Fruit fly (Drosophila melanogaster) whole organism, embryonic: ENCODE data around the gene SmE.

ENCODE experiments used
- Adf1 ChIP-seq: fragments of 200-800 bp; sonication (Bioruptor generic); IDR thresholded peaks from 2 replicates; pipeline ENCODE4 v1.3.6; 2022; ENCODE audit warnings: missing biosample characterization, missing genetic modification characterization
- Asciz ChIP-seq: fragments of 200-800 bp; sonication (Bioruptor generic); optimal IDR thresholded peaks from 2 replicates; lab custom pipeline; 2017; ENCODE audit warnings: missing biosample characterization, mild to moderate bottlenecking, missing genetic modification characterization, missing genetic modification reagents
- B-H2 ChIP-seq: fragments of 200-800 bp; sonication (Bioruptor generic); optimal IDR thresholded peaks from 2 replicates; lab custom pipeline; 2018; ENCODE audit warnings: missing biosample characterization, mild to moderate bottlenecking, missing genetic modification characterization
- Bdp1 ChIP-seq: fragments of 200-800 bp; sonication (Bioruptor generic); optimal IDR thresholded peaks from 3 replicates; lab custom pipeline; 2016; ENCODE audit warnings: missing biosample characterization, missing genetic modification characterization
- CG10979 ChIP-seq: fragments of 200-800 bp; sonication (Bioruptor generic); optimal IDR thresholded peaks from 2 replicates; lab custom pipeline; 2018; ENCODE audit warnings: missing biosample characterization, mild to moderate bottlenecking, missing genetic modification characterization, moderate library complexity
- CG12155 ChIP-seq: fragments of 200-800 bp; sonication (Bioruptor generic); optimal IDR thresholded peaks from 3 replicates; lab custom pipeline; 2016; ENCODE audit warnings: missing biosample characterization, missing genetic modification characterization
- CG15073 ChIP-seq: fragments of 200-800 bp; sonication (Bioruptor generic); optimal IDR thresholded peaks from 2 replicates; lab custom pipeline; 2016; ENCODE audit warnings: missing biosample characterization, missing genetic modification characterization
- CG1529 ChIP-seq: fragments of 200-800 bp; sonication (Bioruptor generic); optimal IDR thresholded peaks from 3 replicates; lab custom pipeline; 2018; ENCODE audit warnings: missing biosample characterization, missing genetic modification characterization
- CG1603 ChIP-seq: fragments of 200-800 bp; sonication (Bioruptor generic); optimal IDR thresholded peaks from 2 replicates; lab custom pipeline; 2019; ENCODE audit warnings: missing biosample characterization, mild to moderate bottlenecking, missing genetic modification characterization, moderate library complexity
- CG17568 ChIP-seq: fragments of 200-800 bp; sonication (Bioruptor generic); optimal IDR thresholded peaks from 2 replicates; lab custom pipeline; 2018; ENCODE audit warnings: missing biosample characterization, mild to moderate bottlenecking, missing genetic modification characterization, moderate library complexity
- CG18619 ChIP-seq: fragments of 200-800 bp; sonication (Bioruptor generic); optimal IDR thresholded peaks from 3 replicates; lab custom pipeline; 2017; ENCODE audit warnings: missing biosample characterization, mild to moderate bottlenecking, missing genetic modification characterization
- CG2712 ChIP-seq: fragments of 200-800 bp; optimal IDR thresholded peaks from 3 replicates; lab custom pipeline; 2019; ENCODE audit warnings: missing biosample characterization, mild to moderate bottlenecking, missing genetic modification characterization, moderate library complexity
- CG31224 ChIP-seq: fragments of 200-800 bp; sonication (Bioruptor generic); IDR thresholded peaks from 2 replicates; pipeline ENCODE4 v1.3.6; 2022; ENCODE audit warnings: missing biosample characterization, missing genetic modification characterization
- CG3281 ChIP-seq: fragments of 200-800 bp; sonication (Bioruptor generic); optimal IDR thresholded peaks from 3 replicates; lab custom pipeline; 2017; ENCODE audit warnings: missing biosample characterization, mild to moderate bottlenecking, missing genetic modification characterization
- CG33213 ChIP-seq: fragments of 200-800 bp; sonication (Bioruptor generic); optimal IDR thresholded peaks from 3 replicates; lab custom pipeline; 2016; ENCODE audit warnings: missing biosample characterization, missing genetic modification characterization
- CG34376 ChIP-seq: fragments of 200-800 bp; sonication (Bioruptor generic); optimal IDR thresholded peaks from 2 replicates; lab custom pipeline; 2018; ENCODE audit warnings: missing biosample characterization, mild to moderate bottlenecking, missing genetic modification characterization
- CG43689 ChIP-seq: fragments of 200-800 bp; sonication (Bioruptor generic); IDR thresholded peaks from 2 replicates; pipeline ENCODE4 v1.3.6; 2022; ENCODE audit warnings: missing biosample characterization, missing genetic modification characterization
- CG5245 ChIP-seq: fragments of 200-800 bp; sonication (Bioruptor generic); optimal IDR thresholded peaks from 3 replicates; lab custom pipeline; 2016; ENCODE audit warnings: missing biosample characterization, missing genetic modification characterization
- CG5953 ChIP-seq: fragments of 200-800 bp; sonication (Bioruptor generic); IDR thresholded peaks from 2 replicates; pipeline ENCODE4 v1.3.6; 2022; ENCODE audit warnings: missing biosample characterization, missing genetic modification characterization
- CG7357 ChIP-seq: fragments of 200-800 bp; sonication (Bioruptor generic); IDR thresholded peaks from 3 replicates; pipeline ENCODE4 v1.3.6; 2022; ENCODE audit warnings: missing biosample characterization, missing genetic modification characterization
- CG7556 ChIP-seq: fragments of 200-800 bp; sonication (Bioruptor generic); optimal IDR thresholded peaks from 2 replicates; lab custom pipeline; 2017; ENCODE audit warnings: missing biosample characterization, mild to moderate bottlenecking, missing genetic modification characterization
- CHES-1-like ChIP-seq: fragments of 200-800 bp; sonication (Bioruptor generic); optimal IDR thresholded peaks from 2 replicates; lab custom pipeline; 2016; ENCODE audit warnings: missing biosample characterization, missing genetic modification characterization
- D19A ChIP-seq: fragments of 200-800 bp; optimal IDR thresholded peaks from 3 replicates; lab custom pipeline; 2019; ENCODE audit warnings: missing biosample characterization, mild to moderate bottlenecking, missing genetic modification characterization, moderate library complexity
- Drgx ChIP-seq: fragments of 200-800 bp; sonication (Bioruptor generic); IDR thresholded peaks from 2 replicates; pipeline ENCODE4 v1.3.6; 2022; ENCODE audit warnings: missing biosample characterization, missing genetic modification characterization
- HLHmδ ChIP-seq: fragments of 200-800 bp; sonication (Bioruptor generic); optimal IDR thresholded peaks from 2 replicates; lab custom pipeline; 2018; ENCODE audit warnings: missing biosample characterization, mild to moderate bottlenecking, missing genetic modification characterization, moderate library complexity
- Lhr ChIP-seq: fragments of 200-800 bp; sonication (Bioruptor generic); optimal IDR thresholded peaks from 3 replicates; lab custom pipeline; 2017; ENCODE audit warnings: mild to moderate bottlenecking, missing biosample characterization, missing genetic modification reagents, missing genetic modification characterization
- Lim3 ChIP-seq: fragments of 200-800 bp; sonication (Bioruptor generic); IDR thresholded peaks from 2 replicates; pipeline ENCODE4 v1.3.6; 2022; ENCODE audit warnings: missing biosample characterization, missing genetic modification characterization
- MESR4 ChIP-seq: fragments of 200-800 bp; sonication (Bioruptor generic); optimal IDR thresholded peaks from 2 replicates; lab custom pipeline; 2018; ENCODE audit warnings: missing biosample characterization, mild to moderate bottlenecking, missing genetic modification characterization, moderate library complexity
- Meics ChIP-seq: fragments of 200-800 bp; sonication (Bioruptor generic); optimal IDR thresholded peaks from 2 replicates; lab custom pipeline; 2017; ENCODE audit warnings: missing biosample characterization, mild to moderate bottlenecking, missing genetic modification characterization
- Nf-YB ChIP-seq: fragments of 200-800 bp; sonication (Bioruptor generic); optimal IDR thresholded peaks from 3 replicates; lab custom pipeline; 2019; ENCODE audit warnings: missing biosample characterization, mild to moderate bottlenecking, missing genetic modification characterization, moderate library complexity
- Optix ChIP-seq: fragments of 200-800 bp; sonication (Bioruptor generic); IDR thresholded peaks from 3 replicates; pipeline ENCODE4 v1.3.6; 2022; ENCODE audit warnings: missing biosample characterization, missing genetic modification characterization
- Spps ChIP-seq: fragments of 200-800 bp; sonication (Bioruptor generic); optimal IDR thresholded peaks from 2 replicates; lab custom pipeline; 2018; ENCODE audit warnings: missing biosample characterization, mild to moderate bottlenecking, missing genetic modification characterization
- Tbp ChIP-seq: fragments of >200 bp; optimal IDR thresholded peaks from 2 replicates; lab custom pipeline; 2018; ENCODE audit warnings: missing biosample characterization, missing genetic modification characterization
- Usf ChIP-seq: fragments of 200-800 bp; sonication (Bioruptor generic); optimal IDR thresholded peaks from 2 replicates; lab custom pipeline; 2017; ENCODE audit warnings: missing genotype, missing biosample characterization, missing genetic modification characterization
- chinmo ChIP-seq: fragments of 200-800 bp; sonication (Bioruptor generic); IDR thresholded peaks from 4 replicates; pipeline ENCODE4 v1.3.6; 2022; ENCODE audit warnings: missing biosample characterization, missing genetic modification characterization; ENCODE audit not compliant: partially characterized antibody
- crp ChIP-seq, 2 experiments: fragments of 200-800 bp; sonication (Bioruptor generic); optimal IDR thresholded peaks; 2 replicates in 1 of 2; 3 replicates in 1 of 2; lab custom pipeline; 2017; ENCODE audit warnings: missing biosample characterization in 2 of 2, missing genetic modification characterization in 2 of 2, mild to moderate bottlenecking in 1 of 2, moderate library complexity in 1 of 2
- dimm ChIP-seq: fragments of 200-800 bp; sonication (Bioruptor generic); IDR thresholded peaks from 2 replicates; pipeline ENCODE4 v1.3.6; 2022; ENCODE audit warnings: missing biosample characterization, missing genetic modification characterization
- eve ChIP-seq, 2 experiments: fragments of >200 bp; optimal IDR thresholded peaks; 2 replicates each; lab custom pipeline; 2017; ENCODE audit warnings: missing biosample characterization in 2 of 2, missing genetic modification characterization in 2 of 2
- fru ChIP-seq: fragments of >200 bp; optimal IDR thresholded peaks from 2 replicates; lab custom pipeline; 2017
- grau ChIP-seq: fragments of 200-800 bp; optimal IDR thresholded peaks from 3 replicates; lab custom pipeline; 2019; ENCODE audit warnings: missing biosample characterization, mild to moderate bottlenecking, missing genetic modification characterization, moderate library complexity
- h ChIP-seq: fragments of >200 bp; optimal IDR thresholded peaks from 2 replicates; lab custom pipeline; 2017
- lilli ChIP-seq: fragments of 200-800 bp; sonication (Bioruptor generic); optimal IDR thresholded peaks from 3 replicates; lab custom pipeline; 2016; ENCODE audit warnings: missing biosample characterization, missing genetic modification characterization
- mld ChIP-seq: fragments of 200-800 bp; sonication (Bioruptor generic); IDR thresholded peaks from 3 replicates; pipeline ENCODE4 v1.3.6; 2022; ENCODE audit warnings: missing biosample characterization, missing genetic modification characterization; ENCODE audit not compliant: partially characterized antibody
- oc ChIP-seq: fragments of 200-800 bp; sonication (Bioruptor generic); optimal IDR thresholded peaks from 2 replicates; lab custom pipeline; 2018; ENCODE audit warnings: missing biosample characterization, mild to moderate bottlenecking, missing genetic modification characterization, moderate library complexity
- sima ChIP-seq: fragments of 200-800 bp; sonication (Bioruptor generic); optimal IDR thresholded peaks from 2 replicates; lab custom pipeline; 2016; ENCODE audit warnings: missing biosample characterization, missing genetic modification characterization
- sob ChIP-seq: fragments of 200-800 bp; sonication (Bioruptor generic); IDR thresholded peaks from 2 replicates; pipeline ENCODE4 v1.3.6; 2022; ENCODE audit warnings: missing biosample characterization, missing genetic modification characterization
- sqz ChIP-seq: fragments of 200-800 bp; sonication (Bioruptor generic); optimal IDR thresholded peaks from 3 replicates; lab custom pipeline; 2018; ENCODE audit warnings: missing biosample characterization, mild to moderate bottlenecking, missing genetic modification characterization
- tio ChIP-seq: fragments of 200-800 bp; sonication (Bioruptor generic); optimal IDR thresholded peaks from 2 replicates; lab custom pipeline; 2017; ENCODE audit warnings: missing biosample characterization, missing genetic modification characterization, inconsistent platforms
- tna ChIP-seq: fragments of 200-800 bp; sonication (Bioruptor generic); IDR thresholded peaks from 2 replicates; pipeline ENCODE4 v1.3.6; 2022; ENCODE audit warnings: missing biosample characterization, missing genetic modification characterization; ENCODE audit not compliant: partially characterized antibody
- vvl ChIP-seq: fragments of 200-800 bp; sonication (Bioruptor generic); IDR thresholded peaks from 2 replicates; pipeline ENCODE4 v1.3.6; 2022; ENCODE audit warnings: missing biosample characterization, missing genetic modification characterization
- wek ChIP-seq: fragments of 200-800 bp; sonication (Bioruptor generic); optimal IDR thresholded peaks from 3 replicates; lab custom pipeline; 2018; ENCODE audit warnings: missing biosample characterization, mild to moderate bottlenecking, missing genetic modification characterization, moderate library complexity

The SmE gene

DNA sequence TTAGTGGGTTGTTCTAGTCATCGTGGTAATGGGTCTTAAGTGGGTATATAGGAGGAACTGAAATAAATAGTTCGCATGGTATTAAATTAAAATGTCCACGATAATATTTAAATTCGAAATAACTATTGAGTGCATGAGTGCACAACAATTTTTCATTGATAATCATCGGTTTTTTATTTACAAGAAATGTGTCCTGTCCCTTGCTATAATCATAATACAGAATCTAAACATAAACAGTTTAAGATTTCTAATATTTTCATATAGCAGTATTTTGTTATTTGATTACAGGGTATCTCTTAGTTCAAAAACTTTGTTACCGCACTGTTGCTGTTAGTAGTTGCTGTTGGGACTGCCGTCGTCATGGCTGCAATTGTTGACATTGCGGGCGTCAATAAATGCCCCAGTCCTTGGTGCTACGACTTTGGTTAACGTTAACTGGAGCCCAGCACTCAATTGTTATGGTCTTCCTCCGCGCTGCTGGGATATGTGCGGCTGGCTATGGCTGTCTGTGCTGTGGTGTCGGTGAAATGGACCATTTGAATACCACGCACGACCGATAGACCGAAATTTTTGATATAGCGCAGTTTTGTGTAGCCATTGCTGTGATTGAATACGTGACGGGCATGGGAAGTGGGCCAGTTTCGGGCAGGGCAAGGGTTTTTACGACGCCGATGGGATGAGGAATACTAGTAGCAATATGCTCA is 13.3 kb downstream of the SmE start (continued):
- TF ChIP-seq Tbp (GFP tag; lab: Kevin White, UChicago) = no peak
- TF ChIP-seq CG17568 (GFP tag; lab: Kevin White, UChicago) = peak; percentile 16
- no peak for TF ChIP-seq Lim3 (GFP tag; lab: Robert Waterston, UW)
- TF ChIP-seq CG3281 (GFP tag; lab: Kevin White, UChicago) = peak; percentile 67
- TF ChIP-seq dimm (GFP tag; lab: Robert Waterston, UW) = no peak
- TF ChIP-seq CG12155 (GFP tag; lab: Kevin White, UChicago) = peak; percentile 9
- no peak for TF ChIP-seq Adf1
- no peak for TF ChIP-seq Bdp1 (GFP tag; lab: Kevin White, UChicago)
- TF ChIP-seq CG43689 (GFP tag; lab: Robert Waterston, UW) = no peak
- no peak for TF ChIP-seq CG34376 (GFP tag; lab: Kevin White, UChicago)
- peak; percentile 16 for TF ChIP-seq Asciz
- peak; percentile 37; the same call in 1 of the 2 replicates for TF ChIP-seq sob (GFP tag; lab: Robert Waterston, UW)
- peak; percentile 44 for TF ChIP-seq D19A (tag; lab: Kevin White, UChicago)
- TF ChIP-seq Optix = no peak
- no peak for TF ChIP-seq CG33213
- TF ChIP-seq MESR4 (GFP tag; lab: Kevin White, UChicago) = no peak
- TF ChIP-seq CG5953 (GFP tag; lab: Robert Waterston, UW) = no peak
- TF ChIP-seq Nf-YB (GFP tag; lab: Kevin White, UChicago) = peak; percentile 8
- TF ChIP-seq B-H2 (GFP tag; lab: Kevin White, UChicago) = no peak
- TF ChIP-seq oc (tag; lab: Kevin White, UChicago) = no peak
- TF ChIP-seq CG15073 (GFP tag; lab: Kevin White, UChicago) = no peak
- peak; percentile 77 for TF ChIP-seq grau (tag; lab: Kevin White, UChicago)
- TF ChIP-seq sqz (GFP tag; lab: Kevin White, UChicago) = no peak
- TF ChIP-seq tio (GFP tag; lab: Kevin White, UChicago) = peak; percentile 39
- no peak for TF ChIP-seq CG5245 (GFP tag; lab: Kevin White, UChicago)
- TF ChIP-seq Drgx (GFP tag; lab: Robert Waterston, UW) = no peak
- no peak for TF ChIP-seq CG31224
- TF ChIP-seq CG1529 (GFP tag; lab: Kevin White, UChicago) = no peak
- no peak for TF ChIP-seq sima (GFP tag; lab: Kevin White, UChicago)
- no peak for TF ChIP-seq Lhr (GFP tag; lab: Kevin White, UChicago)
- no peak for TF ChIP-seq crp (GFP tag; optimal IDR thresholded peaks at IDR 0.05; lab: Kevin White, UChicago)
- TF ChIP-seq CHES-1-like (GFP tag; lab: Kevin White, UChicago) = peak; percentile 19
- TF ChIP-seq wek = no peak
- no peak for TF ChIP-seq fru (lab: Kevin White, UChicago)
- TF ChIP-seq CG1603 = no peak
- peak; percentile 54 for TF ChIP-seq CG18619 (GFP tag; lab: Kevin White, UChicago)
- TF ChIP-seq Spps (tag; lab: Kevin White, UChicago) = no peak
- peak; percentile 84 for TF ChIP-seq CG7556 (GFP tag; lab: Kevin White, UChicago)
- TF ChIP-seq Usf = peak; percentile 8
- peak; percentile 52 for TF ChIP-seq CG2712 (tag; lab: Kevin White, UChicago)
- peak; percentile 58 for TF ChIP-seq lilli (GFP tag; lab: Kevin White, UChicago)
- no peak for TF ChIP-seq tna (GFP tag; lab: Robert Waterston, UW)
- peak; percentile 74 for TF ChIP-seq Meics (GFP tag; lab: Kevin White, UChicago)
- no peak for TF ChIP-seq vvl (GFP tag; lab: Robert Waterston, UW)
- TF ChIP-seq CG10979 = no peak
- TF ChIP-seq mld = no peak
- no peak for TF ChIP-seq HLHmδ (GFP tag; lab: Kevin White, UChicago)
- TF ChIP-seq CG7357 (GFP tag; lab: Robert Waterston, UW) = 0 out of 3 replicates have a peak, but pooled peaks have one; percentile 38
- TF ChIP-seq h (lab: Kevin White, UChicago) = no peak
- peak in 1 of 2 experiments; percentile 51 for TF ChIP-seq eve (GFP tag; optimal IDR thresholded peaks at IDR 0.05; lab: Kevin White, UChicago)
- 0 out of 4 replicates have a peak, but pooled peaks have one; percentile 34 for TF ChIP-seq chinmo (GFP tag; lab: Robert Waterston, UW)
